Fruit fly (Drosophila melanogaster): ENCODE data around the gene GstD3.
A peak's percentile ranks its signal among the peaks of the same experiment; 100 is the strongest.

Gene GstD3

DNA sequence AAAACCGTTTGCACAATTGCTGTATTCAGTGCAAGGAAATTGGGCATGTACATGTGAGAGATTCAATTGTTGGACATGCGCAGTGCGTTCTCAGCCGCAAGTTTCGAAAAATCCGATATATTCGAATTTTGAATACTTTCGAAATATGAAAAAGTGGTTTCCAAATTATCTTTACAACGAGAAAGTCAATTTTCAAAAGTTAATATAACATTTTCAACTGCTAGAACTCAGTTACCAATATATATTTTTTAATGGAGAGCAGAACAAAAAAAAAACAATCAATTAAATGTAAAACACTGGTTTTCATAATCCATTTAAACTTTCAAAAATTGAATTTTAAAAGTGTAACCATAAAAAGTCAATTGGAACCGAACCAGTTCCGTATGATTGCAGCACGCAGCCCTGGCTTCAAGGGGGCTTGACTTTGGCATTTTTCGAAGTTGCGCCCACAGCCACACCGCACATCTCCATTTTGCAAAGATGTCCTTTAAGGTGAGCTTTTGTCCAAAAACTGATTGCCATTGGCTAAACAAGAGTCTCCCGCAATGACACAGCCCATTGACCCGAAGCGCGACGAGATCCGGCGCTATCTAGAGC, 49.6 kb downstream of the GstD3 start, which contains the start of the genes Scgbeta and CG17202 (continued):
- no peak for TF ChIP-seq Blimp-1 (GFP tag; optimal IDR thresholded peaks at IDR 0.05)
- no peak for TF ChIP-seq CG12299 (tag; optimal IDR thresholded peaks at IDR 0.05)
- TF ChIP-seq CG10366 (GFP tag; IDR thresholded peaks at IDR 0.05) = no peak
- no peak for TF ChIP-seq CG15269 (tag; optimal IDR thresholded peaks at IDR 0.05)
- TF ChIP-seq Hr51 (GFP tag; optimal IDR thresholded peaks at IDR 0.05) = no peak
- TF ChIP-seq CG17361 (GFP tag; IDR thresholded peaks at IDR 0.05) = no peak
- no peak for TF ChIP-seq CG12155 (GFP tag; optimal IDR thresholded peaks at IDR 0.05)
- no peak for TF ChIP-seq CG2875 (GFP tag; optimal IDR thresholded peaks at IDR 0.05)
- no peak for TF ChIP-seq CrebB (tag; optimal IDR thresholded peaks at IDR 0.05)
- TF ChIP-seq salm (tag; optimal IDR thresholded peaks at IDR 0.05) = no peak
- peak; percentile 62 for TF ChIP-seq HmgZ (tag; optimal IDR thresholded peaks at IDR 0.05)
- no peak for TF ChIP-seq CG10654 (GFP tag; optimal IDR thresholded peaks at IDR 0.05)
- TF ChIP-seq disco-r (GFP tag; optimal IDR thresholded peaks at IDR 0.05) = no peak
- no peak for TF ChIP-seq Hr78 (GFP tag; optimal IDR thresholded peaks at IDR 0.05)
- peak; percentile 49 for TF ChIP-seq Ets65A (GFP tag)
- no peak for TF ChIP-seq Ptx1 (GFP tag; IDR thresholded peaks at IDR 0.05)
- TF ChIP-seq C15 (GFP tag; IDR thresholded peaks at IDR 0.05) = no peak
- TF ChIP-seq pan (optimal IDR thresholded peaks at IDR 0.05) = no peak
- no peak for TF ChIP-seq pan (GFP tag; optimal IDR thresholded peaks at IDR 0.05 in 1 of 2, IDR thresholded peaks at IDR 0.05 in 1 of 2)
- no peak for TF ChIP-seq z (GFP tag; IDR thresholded peaks at IDR 0.05)
- TF ChIP-seq Sin3A (optimal IDR thresholded peaks at IDR 0.05) = peak; percentile 59
- no peak for TF ChIP-seq BtbVII (GFP tag; optimal IDR thresholded peaks at IDR 0.05)
- no peak for TF ChIP-seq eve (GFP tag; optimal IDR thresholded peaks at IDR 0.05)
- no peak for TF ChIP-seq Oli (tag; optimal IDR thresholded peaks at IDR 0.05)
- TF ChIP-seq CG33557 (GFP tag; optimal IDR thresholded peaks at IDR 0.05) = no peak
- TF ChIP-seq CG32532 (GFP tag; IDR thresholded peaks at IDR 0.05) = no peak; the same call in 1 of the 2 replicates
- TF ChIP-seq trh (GFP tag; optimal IDR thresholded peaks at IDR 0.05) = no peak
- TF ChIP-seq ind (GFP tag; optimal IDR thresholded peaks at IDR 0.05) = no peak
- peak; percentile 78 for TF ChIP-seq pzg (GFP tag; optimal IDR thresholded peaks at IDR 0.05)
- TF ChIP-seq CG9817 (tag; optimal IDR thresholded peaks at IDR 0.05) = no peak
- no peak for TF ChIP-seq CG4328 (GFP tag; optimal IDR thresholded peaks at IDR 0.05)
- TF ChIP-seq bab2 (GFP tag; optimal IDR thresholded peaks at IDR 0.05) = peak; percentile 7
- peak; percentile 93 for TF ChIP-seq phol (tag; optimal IDR thresholded peaks at IDR 0.05)
- no peak for TF ChIP-seq pros (GFP tag; optimal IDR thresholded peaks at IDR 0.05)
- TF ChIP-seq Dip3 (GFP tag; optimal IDR thresholded peaks at IDR 0.05) = no peak
- TF ChIP-seq CG13775 (GFP tag; optimal IDR thresholded peaks at IDR 0.05) = no peak
- TF ChIP-seq pho (GFP tag; optimal IDR thresholded peaks at IDR 0.05) = no peak
- 0 out of 3 replicates have a peak, but pooled peaks have one; percentile 5 for TF ChIP-seq ase (GFP tag; IDR thresholded peaks at IDR 0.05)
- no peak for TF ChIP-seq sr (GFP tag; IDR thresholded peaks at IDR 0.05)
- TF ChIP-seq CG8924 (tag; optimal IDR thresholded peaks at IDR 0.05) = no peak
- no peak for TF ChIP-seq Taf1 (GFP tag; IDR thresholded peaks at IDR 0.05)
- no peak for TF ChIP-seq CG10147 (GFP tag; optimal IDR thresholded peaks at IDR 0.05)
- TF ChIP-seq CG3065 (GFP tag; optimal IDR thresholded peaks at IDR 0.05) = no peak
- peak; percentile 79 for TF ChIP-seq CG9797 (GFP tag; optimal IDR thresholded peaks at IDR 0.05)
- no peak for TF ChIP-seq CG4820 (GFP tag; optimal IDR thresholded peaks at IDR 0.05)
- TF ChIP-seq bigmax (GFP tag; optimal IDR thresholded peaks at IDR 0.05) = no peak
- TF ChIP-seq Meics (GFP tag; optimal IDR thresholded peaks at IDR 0.05) = no peak
- no peak for TF ChIP-seq B-H2 (GFP tag; optimal IDR thresholded peaks at IDR 0.05)
- TF ChIP-seq Gug (GFP tag; IDR thresholded peaks at IDR 0.05) = no peak
- TF ChIP-seq so (GFP tag; IDR thresholded peaks at IDR 0.05) = 0 out of 3 replicates have a peak, but pooled peaks have one; percentile 35
- peak; percentile 84 for TF ChIP-seq CG4617 (GFP tag; optimal IDR thresholded peaks at IDR 0.05; ENCODE audit: borderline replicate concordance)
